Worm (Caenorhabditis elegans) whole organism, L4/young adult: ENCODE results near the gene let-767.

Experiments
- W03F9.2 ChIP-seq: fragments of 150-350 bp; optimal IDR thresholded peaks from 2 replicates; lab custom pipeline; 2014; ENCODE audit warnings: missing biosample characterization, missing genetic modification characterization
- dao-5 ChIP-seq: sonication (generic microtip); optimal IDR thresholded peaks from 2 replicates; lab custom pipeline; 2016; ENCODE audit warnings: missing genotype, missing genetic modification characterization, moderate library complexity, missing compliant biosample characterization
- him-1 ChIP-seq: sonication (generic microtip); optimal IDR thresholded peaks from 2 replicates; lab custom pipeline; 2016; ENCODE audit warnings: missing genotype, missing genetic modification reagents, missing genetic modification characterization, missing compliant biosample characterization

- TF ChIP-seq dao-5 (tag; lab: Kevin White, UChicago) (no peak), him-1 (no peak), W03F9.2 (tag; lab: Kevin White, UChicago) (no peak)
Observed at ce11 chrIII:6334364-6334763, 5.4 kb downstream of the let-767 start.
